Worm (Caenorhabditis elegans): ENCODE measurements around the gene mfsd-10.

The mfsd-10 gene

DNA sequence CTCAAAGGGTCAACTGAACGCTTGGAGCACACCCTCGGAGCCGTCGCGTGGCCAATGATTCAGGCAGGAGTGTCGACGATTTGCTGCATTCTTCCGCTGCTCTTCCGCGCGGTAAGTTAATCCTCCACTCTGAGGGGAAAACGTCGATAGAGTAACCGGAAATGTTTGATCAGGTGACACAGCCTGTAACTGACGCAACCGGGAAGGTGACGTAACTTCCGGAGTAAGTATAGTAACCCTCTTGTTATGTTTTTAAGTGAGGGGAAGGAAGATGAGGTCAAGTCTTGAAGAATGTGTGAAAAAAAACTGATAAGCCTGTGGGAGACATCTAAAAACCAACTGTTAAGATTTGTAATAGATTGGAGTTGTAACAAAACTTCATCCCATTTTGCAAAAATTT lies 43.5 kb downstream of the mfsd-10 start:
- TF ChIP-seq nhr-2 (tag; optimal IDR thresholded peaks at IDR 0.05) = peak; percentile 71
- no peak for TF ChIP-seq cnd-1 (tag; optimal IDR thresholded peaks at IDR 0.05)
- TF ChIP-seq zip-8 (tag; optimal IDR thresholded peaks at IDR 0.05) = peak; percentile 52

DNA sequence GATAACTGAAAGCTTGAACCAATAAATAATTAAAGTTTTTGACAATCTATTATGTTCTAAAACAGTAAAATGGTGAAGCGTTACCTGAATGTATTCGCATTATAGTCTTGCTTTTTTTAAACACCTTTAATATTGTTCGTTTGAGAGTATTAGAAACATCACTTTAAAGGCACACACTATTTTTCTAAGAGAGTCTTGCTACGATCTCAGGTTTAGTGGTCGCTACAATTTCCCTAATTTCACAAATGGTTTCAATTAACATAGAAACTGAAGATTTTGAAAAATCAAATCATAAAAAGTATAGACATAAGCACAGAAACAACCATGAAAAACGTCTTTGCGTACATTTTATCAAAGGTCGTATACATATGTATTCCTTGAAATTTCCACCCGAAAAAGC lies 47.9 kb downstream of the mfsd-10 start:
- TF ChIP-seq hlh-1 (tag; optimal IDR thresholded peaks at IDR 0.05) (no peak), ceh-83 (GFP tag; optimal IDR thresholded peaks at IDR 0.05) (no peak), cnd-1 (tag; optimal IDR thresholded peaks at IDR 0.05) (no peak), drap-1 (GFP tag; optimal IDR thresholded peaks at IDR 0.05) (no peak)

DNA sequence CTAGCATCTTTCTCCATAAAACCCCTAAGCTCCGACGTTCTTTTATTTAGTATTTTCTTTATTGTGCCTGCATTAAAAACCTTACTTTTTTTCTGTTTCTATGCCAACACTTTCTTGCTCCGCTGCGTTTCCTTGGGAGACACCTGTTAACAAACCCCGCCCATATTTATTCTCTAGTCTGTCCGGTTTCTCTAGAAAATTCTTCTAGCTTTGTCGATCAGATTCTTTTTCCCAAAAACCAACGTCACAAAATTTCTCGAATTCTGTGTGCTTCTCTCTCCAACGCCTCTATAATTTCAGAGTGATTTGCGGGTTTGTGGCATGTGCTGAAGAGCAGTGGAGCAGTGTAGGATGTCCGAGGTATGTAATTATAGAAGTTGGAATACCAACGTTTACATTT lies 50.2 kb downstream of the mfsd-10 start, which contains the start of gene ptr-5:
TSS of gene ptr-5 (plus strand) at position 301 of the 400 bp plus-strand sequence.
- TF ChIP-seq nhr-2 (tag; optimal IDR thresholded peaks at IDR 0.05) = no peak
- no peak for TF ChIP-seq lin-13 (tag; optimal IDR thresholded peaks at IDR 0.05)
- TF ChIP-seq ham-2 (GFP tag; optimal IDR thresholded peaks at IDR 0.05) = no peak
- no peak for TF ChIP-seq lin-32 (GFP tag; optimal IDR thresholded peaks at IDR 0.05)
- no peak for TF ChIP-seq zip-8 (tag; optimal IDR thresholded peaks at IDR 0.05)
- TF ChIP-seq tbx-8 (GFP tag; optimal IDR thresholded peaks at IDR 0.05) = no peak
- TF ChIP-seq nhr-76 (tag; optimal IDR thresholded peaks at IDR 0.05) = no peak
- no peak for TF ChIP-seq ceh-43 (GFP tag; optimal IDR thresholded peaks at IDR 0.05)

DNA sequence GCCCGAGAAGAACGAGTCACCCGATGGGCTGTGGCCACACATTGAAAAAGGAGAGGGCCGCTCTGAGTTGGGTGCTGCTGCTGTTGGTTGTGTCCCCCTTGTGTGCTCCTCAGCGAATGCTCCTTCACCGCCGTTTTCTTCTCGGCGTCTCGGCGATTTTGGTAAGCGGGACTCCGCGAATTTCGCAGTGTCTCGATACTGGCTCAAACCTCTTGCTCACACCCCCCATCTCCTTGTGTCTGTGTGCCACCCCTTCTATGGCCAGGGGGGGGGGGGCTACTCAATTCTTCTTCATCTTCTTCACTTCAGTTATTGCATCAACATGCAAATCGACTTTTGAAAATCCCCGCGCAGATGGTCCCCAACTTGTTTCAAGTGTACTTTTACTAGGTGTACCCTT lies 53.5 kb downstream of the mfsd-10 start:
- TF ChIP-seq tbx-8 (GFP tag; optimal IDR thresholded peaks at IDR 0.05) (no peak), ceh-83 (GFP tag; optimal IDR thresholded peaks at IDR 0.05) (no peak), lin-13 (tag; optimal IDR thresholded peaks at IDR 0.05) (no peak), elt-3 (tag; optimal IDR thresholded peaks at IDR 0.05) (no peak), ham-2 (GFP tag; optimal IDR thresholded peaks at IDR 0.05) (no peak), lin-32 (GFP tag; optimal IDR thresholded peaks at IDR 0.05) (no peak), nhr-237 (tag; optimal IDR thresholded peaks at IDR 0.05) (no peak), ces-1 (GFP tag; optimal IDR thresholded peaks at IDR 0.05) (peak; percentile 81), bed-3 (GFP tag; optimal IDR thresholded peaks at IDR 0.05) (no peak), ceh-43 (GFP tag; optimal IDR thresholded peaks at IDR 0.05) (no peak), drap-1 (GFP tag; optimal IDR thresholded peaks at IDR 0.05) (peak; percentile 30), mab-5 (tag; optimal IDR thresholded peaks at IDR 0.05) (no peak), unc-39 (tag; optimal IDR thresholded peaks at IDR 0.05) (no peak), mls-2 (tag; optimal IDR thresholded peaks at IDR 0.05) (peak; percentile 63), flh-1 (GFP tag; optimal IDR thresholded peaks at IDR 0.05) (no peak), ztf-11 (tag; optimal IDR thresholded peaks at IDR 0.05) (no peak), pha-4 (tag; optimal IDR thresholded peaks at IDR 0.05) (no peak), mep-1 (tag; optimal IDR thresholded peaks at IDR 0.05) (no peak), sem-2 (GFP tag; optimal IDR thresholded peaks at IDR 0.05) (no peak), sptf-1 (tag; optimal IDR thresholded peaks at IDR 0.05) (peak; percentile 73), lsy-2 (tag; optimal IDR thresholded peaks at IDR 0.05) (no peak), M03D4.4 (tag; optimal IDR thresholded peaks at IDR 0.05) (peak; percentile 57), nhr-2 (tag; optimal IDR thresholded peaks at IDR 0.05) (no peak), nhr-28 (tag; optimal IDR thresholded peaks at IDR 0.05) (no peak), cnd-1 (tag; optimal IDR thresholded peaks at IDR 0.05) (peak; percentile 4), unc-120 (tag; optimal IDR thresholded peaks at IDR 0.05; ENCODE audit: poor library complexity, severe bottlenecking) (peak; percentile 70)

Data from whole organism, mixed stage, embryonic.